Fruit fly (Drosophila melanogaster) whole organism, adult: ENCODE results near the gene CG14352.

Experiments
- CG11617 ChIP-seq: fragments of 200-800 bp; sonication (Bioruptor generic); optimal IDR thresholded peaks from 2 replicates; lab custom pipeline; 2017; ENCODE audit warnings: mild to moderate bottlenecking, missing biosample characterization, missing genetic modification reagents, missing genetic modification characterization
- CG14711 ChIP-seq: fragments of 200-800 bp; sonication (Bioruptor generic); optimal IDR thresholded peaks from 2 replicates; lab custom pipeline; 2018; ENCODE audit warnings: missing biosample characterization, mild to moderate bottlenecking, missing genetic modification characterization, moderate library complexity
- CG1620 ChIP-seq: fragments of 200-800 bp; sonication (Bioruptor generic); optimal IDR thresholded peaks from 2 replicates; lab custom pipeline; 2016; ENCODE audit warnings: missing biosample characterization, missing genetic modification characterization
- CG33017 ChIP-seq: fragments of 200-800 bp; sonication (Bioruptor generic); optimal IDR thresholded peaks from 2 replicates; lab custom pipeline; 2018; ENCODE audit warnings: missing biosample characterization, mild to moderate bottlenecking, missing genetic modification characterization, moderate library complexity
- CG7045 ChIP-seq: fragments of 200-800 bp; sonication (Bioruptor generic); optimal IDR thresholded peaks from 2 replicates; lab custom pipeline; 2017; ENCODE audit warnings: missing biosample characterization, mild to moderate bottlenecking, missing genetic modification characterization
- Hr96 ChIP-seq: fragments of 200-800 bp; sonication (Bioruptor generic); optimal IDR thresholded peaks from 2 replicates; lab custom pipeline; 2016; ENCODE audit warnings: missing biosample characterization, missing genetic modification characterization
- cnc ChIP-seq, 2 experiments: fragments of >200 bp; optimal IDR thresholded peaks; 2 replicates each; lab custom pipeline; 2017
- kay ChIP-seq: fragments of 200-800 bp; sonication (Bioruptor generic); peaks from one replicate; lab custom pipeline; 2016; ENCODE audit warnings: missing biosample characterization, missing genetic modification characterization, borderline replicate concordance

DNA sequence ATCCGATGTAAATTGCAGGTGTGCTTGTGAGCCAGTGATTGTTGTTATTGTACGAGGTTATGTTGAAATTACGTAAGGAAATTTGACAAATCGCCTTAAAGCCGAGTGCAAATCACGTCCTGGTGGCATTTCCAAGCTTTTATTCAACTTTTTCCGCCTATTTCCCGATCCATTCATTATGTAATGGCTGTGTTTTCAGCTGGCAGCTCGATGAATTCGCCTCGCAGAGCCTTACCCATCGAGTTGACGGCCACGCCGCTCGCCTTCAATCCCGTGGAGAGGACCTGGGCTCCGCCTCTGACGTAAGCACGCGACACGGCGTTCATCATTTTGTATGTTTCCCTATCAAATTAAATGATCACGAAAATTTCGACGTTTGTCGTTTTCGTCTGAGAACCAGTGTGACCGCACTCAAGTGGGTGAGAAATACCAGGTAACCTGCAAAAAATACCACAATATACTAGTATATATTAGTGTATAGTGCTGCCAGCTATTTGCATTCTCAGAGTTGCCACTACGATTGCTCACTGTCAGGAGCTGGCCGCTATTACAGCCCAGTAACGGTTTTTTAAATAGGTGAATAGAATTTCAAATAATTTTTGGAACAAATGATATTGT lies 2.6 kb downstream of the CG14352 start, which contains the start of gene RFeSP:
- no peak for TF ChIP-seq CG14711 (tag; lab: Kevin White, UChicago)
- TF ChIP-seq cnc (optimal IDR thresholded peaks at IDR 0.05; lab: Kevin White, UChicago), result no peak
- TF ChIP-seq Hr96, result no peak
- no peak for TF ChIP-seq CG33017
- TF ChIP-seq CG1620 (GFP tag; lab: Kevin White, UChicago), result no peak
- TF ChIP-seq CG7045 (GFP tag; lab: Kevin White, UChicago), result no peak
- no peak for TF ChIP-seq CG11617 (GFP tag; lab: Kevin White, UChicago)
- no peak for TF ChIP-seq kay (GFP tag; lab: Kevin White, UChicago)
